Fruit fly (Drosophila melanogaster): ENCODE data around the gene CG4098.
A peak's percentile ranks its signal among the peaks of the same experiment; 100 is the strongest.

Gene CG4098

DNA sequence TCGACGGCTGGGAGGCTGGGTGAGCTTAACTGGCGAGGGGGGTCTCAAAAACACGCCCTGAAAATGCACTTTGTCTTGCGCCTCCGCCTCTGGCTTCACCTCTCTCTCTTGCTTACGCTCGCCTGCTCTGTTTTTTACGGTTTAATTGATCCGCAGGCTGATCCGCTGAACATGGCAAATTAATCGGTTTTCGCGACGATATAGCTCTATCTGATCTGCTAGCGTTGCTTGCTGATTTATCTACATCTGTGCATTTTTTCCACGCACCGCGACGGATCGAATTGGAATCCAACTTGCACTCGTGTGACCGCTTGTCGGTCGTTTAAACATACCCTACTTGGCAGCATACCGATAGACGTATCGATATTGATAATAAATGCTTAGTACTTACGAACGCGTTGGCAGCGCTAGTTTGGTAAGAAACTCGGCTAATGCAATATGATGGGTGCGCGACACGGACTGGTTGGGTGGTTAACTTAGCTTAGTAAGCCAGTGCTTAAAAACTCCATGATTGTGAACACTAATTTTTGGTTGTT is 38.5 kb upstream of the CG4098 start, which contains the start of gene Abl (continued):
- peak; percentile 20 for TF ChIP-seq CG2875 (GFP tag; optimal IDR thresholded peaks at IDR 0.05)
- no peak for TF ChIP-seq hth (optimal IDR thresholded peaks at IDR 0.05)
- TF ChIP-seq dati (GFP tag; IDR thresholded peaks at IDR 0.05), result no peak
- TF ChIP-seq al (GFP tag; IDR thresholded peaks at IDR 0.05), result peak; percentile 50
- peak; percentile 45 for TF ChIP-seq CG3407 (GFP tag; optimal IDR thresholded peaks at IDR 0.05)
- TF ChIP-seq Dbx (GFP tag; IDR thresholded peaks at IDR 0.05), result peak; percentile 84
- TF ChIP-seq phol (tag; optimal IDR thresholded peaks at IDR 0.05), result peak; percentile 80
- TF ChIP-seq cad (GFP tag; optimal IDR thresholded peaks at IDR 0.05), result no peak
- peak; percentile 49 for TF ChIP-seq CG17359 (tag; optimal IDR thresholded peaks at IDR 0.05)
- peak; percentile 79 for TF ChIP-seq CG16813 (GFP tag; IDR thresholded peaks at IDR 0.05; ENCODE audit: partially characterized antibody)
- peak; percentile 31 for TF ChIP-seq unpg (GFP tag; optimal IDR thresholded peaks at IDR 0.05)
- TF ChIP-seq cas (GFP tag; IDR thresholded peaks at IDR 0.05), result 0 out of 2 replicates have a peak, but pooled peaks have one; percentile 21
- TF ChIP-seq kah (GFP tag; optimal IDR thresholded peaks at IDR 0.05), result no peak
- peak; percentile 53 for TF ChIP-seq Camta (GFP tag; optimal IDR thresholded peaks at IDR 0.05)
- TF ChIP-seq sens (GFP tag), result peak; percentile 91
- peak; percentile 47 for TF ChIP-seq CG1602 (GFP tag; optimal IDR thresholded peaks at IDR 0.05)
- TF ChIP-seq grn (GFP tag; optimal IDR thresholded peaks at IDR 0.05), result peak; percentile 79
- TF ChIP-seq CG13287 (GFP tag; IDR thresholded peaks at IDR 0.05; ENCODE audit: partially characterized antibody), result peak; percentile 90
- no peak for TF ChIP-seq Optix (GFP tag; IDR thresholded peaks at IDR 0.05)
- no peak for TF ChIP-seq CG18619 (GFP tag; optimal IDR thresholded peaks at IDR 0.05)
- no peak for TF ChIP-seq CG15269 (tag; optimal IDR thresholded peaks at IDR 0.05)
- 0 out of 2 replicates have a peak, but pooled peaks have one; percentile 22 for TF ChIP-seq Drgx (GFP tag; IDR thresholded peaks at IDR 0.05)
- no peak for TF ChIP-seq CG31388 (GFP tag; optimal IDR thresholded peaks at IDR 0.05)
- peak; percentile 16 for TF ChIP-seq sima (GFP tag; optimal IDR thresholded peaks at IDR 0.05)
- no peak for TF ChIP-seq CG5953 (GFP tag; IDR thresholded peaks at IDR 0.05)
- peak; percentile 100 for TF ChIP-seq CG10267 (tag; optimal IDR thresholded peaks at IDR 0.05)
- TF ChIP-seq CG10462 (GFP tag; optimal IDR thresholded peaks at IDR 0.05), result peak; percentile 1
- peak; percentile 74 for TF ChIP-seq CG2712 (tag; optimal IDR thresholded peaks at IDR 0.05)
- TF ChIP-seq Ets97D (GFP tag; optimal IDR thresholded peaks at IDR 0.05), result peak; percentile 97
- TF ChIP-seq Hr51 (GFP tag; optimal IDR thresholded peaks at IDR 0.05), result peak; percentile 27 to 76
- TF ChIP-seq stc (GFP tag; IDR thresholded peaks at IDR 0.05), result peak; percentile 32; the same call in 1 of the 2 replicates
- no peak for TF ChIP-seq zf30C (GFP tag; optimal IDR thresholded peaks at IDR 0.05)
- TF ChIP-seq crc (GFP tag; optimal IDR thresholded peaks at IDR 0.05), result no peak
- peak; percentile 54 for TF ChIP-seq Bdp1 (GFP tag; optimal IDR thresholded peaks at IDR 0.05)
- peak; percentile 74 for TF ChIP-seq lab (GFP tag; optimal IDR thresholded peaks at IDR 0.05)
- peak; percentile 59; the same call in 1 of the 2 replicates for TF ChIP-seq NFAT (GFP tag; IDR thresholded peaks at IDR 0.05)
- TF ChIP-seq Tbp (GFP tag; optimal IDR thresholded peaks at IDR 0.05), result no peak
- no peak for TF ChIP-seq CG15696 (tag; optimal IDR thresholded peaks at IDR 0.05)
- peak; percentile 48 for TF ChIP-seq CG7556 (GFP tag; optimal IDR thresholded peaks at IDR 0.05)
- no peak; the same call in 3 of the 4 replicates for TF ChIP-seq Gug (GFP tag; IDR thresholded peaks at IDR 0.05)
- no peak for TF ChIP-seq CG10274 (GFP tag; optimal IDR thresholded peaks at IDR 0.05)
- TF ChIP-seq tin (GFP tag; optimal IDR thresholded peaks at IDR 0.05), result peak; percentile 62
- peak; percentile 45 for TF ChIP-seq Max (GFP tag; optimal IDR thresholded peaks at IDR 0.05)
- TF ChIP-seq sug (tag; optimal IDR thresholded peaks at IDR 0.05), result peak; percentile 65
- TF ChIP-seq da (GFP tag; optimal IDR thresholded peaks at IDR 0.05), result peak; percentile 49
- TF ChIP-seq CG4424 (GFP tag; optimal IDR thresholded peaks at IDR 0.05), result peak; percentile 64
- no peak for TF ChIP-seq fd96Cb (tag; optimal IDR thresholded peaks at IDR 0.05)
- peak; percentile 32 for TF ChIP-seq en (GFP tag; optimal IDR thresholded peaks at IDR 0.05)
- TF ChIP-seq pros (GFP tag; optimal IDR thresholded peaks at IDR 0.05), result no peak
- TF ChIP-seq caup (GFP tag; optimal IDR thresholded peaks at IDR 0.05; ENCODE audit: severe bottlenecking), result peak; percentile 66
- no peak for TF ChIP-seq gt (GFP tag; IDR thresholded peaks at IDR 0.05)
